Fruit fly (Drosophila melanogaster): ENCODE measurements around the gene Epg5.
A peak's percentile ranks its signal among the peaks of the same experiment; 100 is the strongest.

The Epg5 gene

DNA sequence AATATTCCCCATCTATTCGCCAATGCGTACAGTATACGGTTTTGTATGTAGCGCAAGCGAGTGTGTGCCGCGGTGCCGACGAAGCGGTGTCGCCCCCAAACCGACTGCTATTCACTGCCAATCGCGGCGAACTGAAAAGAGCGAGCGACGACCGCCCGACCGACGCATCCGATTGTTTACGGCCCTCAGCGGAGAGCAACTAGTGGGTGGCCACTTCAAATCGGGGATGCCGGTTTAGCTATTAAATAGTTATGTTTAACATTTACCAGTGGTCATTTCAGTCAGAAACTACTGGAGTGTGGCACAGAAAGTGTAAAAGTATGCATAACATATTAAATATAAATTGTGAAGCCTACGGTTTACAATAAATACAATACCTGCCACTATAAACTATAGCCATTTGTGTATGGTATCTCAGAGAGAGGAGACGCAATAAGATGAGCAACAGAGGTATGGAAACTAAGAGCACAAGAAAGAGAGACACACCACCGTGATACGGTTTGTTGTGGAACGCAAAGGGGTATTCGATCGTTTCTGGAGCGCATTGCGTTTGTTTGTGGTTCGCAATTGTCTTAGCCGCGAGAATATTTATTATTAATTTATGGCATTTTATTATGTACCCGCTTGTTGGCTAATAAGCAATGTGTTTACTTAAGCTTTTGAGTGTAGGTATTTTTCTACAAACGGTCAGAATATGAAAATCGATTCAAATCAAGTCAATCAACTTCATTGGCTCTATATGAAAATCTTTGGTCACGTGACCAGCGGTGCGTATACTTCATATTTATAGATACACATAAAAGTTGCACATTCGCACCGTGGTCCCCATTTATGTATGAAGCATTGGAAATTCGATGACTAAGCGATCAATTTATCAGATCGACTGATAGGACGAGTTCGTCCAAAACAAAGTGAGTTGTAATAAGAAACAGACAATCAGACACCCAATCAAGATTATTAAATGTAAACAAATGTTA lies 18.4 kb downstream of the Epg5 start (continued):
- TF ChIP-seq E2f2 (GFP tag; IDR thresholded peaks at IDR 0.05) (0 out of 2 replicates have a peak, but pooled peaks have one; percentile 7), CG5953 (GFP tag; IDR thresholded peaks at IDR 0.05) (no peak), CG11247 (GFP tag; IDR thresholded peaks at IDR 0.05) (0 out of 2 replicates have a peak, but pooled peaks have one; percentile 15), pita (GFP tag; optimal IDR thresholded peaks at IDR 0.05) (no peak), Dfd (GFP tag; optimal IDR thresholded peaks at IDR 0.05) (no peak), so (GFP tag; IDR thresholded peaks at IDR 0.05) (0 out of 3 replicates have a peak, but pooled peaks have one; percentile 37), sqz (GFP tag; optimal IDR thresholded peaks at IDR 0.05) (no peak), CG10147 (GFP tag; optimal IDR thresholded peaks at IDR 0.05) (peak; percentile 33), br (optimal IDR thresholded peaks at IDR 0.05) (no peak), nerfin-1 (tag; optimal IDR thresholded peaks at IDR 0.05) (no peak), CG8765 (GFP tag; IDR thresholded peaks at IDR 0.05) (no peak), Myb (GFP tag; optimal IDR thresholded peaks at IDR 0.05) (no peak), CG32772 (GFP tag; IDR thresholded peaks at IDR 0.05) (no peak), CG8359 (GFP tag; optimal IDR thresholded peaks at IDR 0.05; ENCODE audit: borderline replicate concordance) (no peak), CG4424 (GFP tag; optimal IDR thresholded peaks at IDR 0.05) (no peak), ssp (GFP tag; IDR thresholded peaks at IDR 0.05) (no peak), NC2β (GFP tag; optimal IDR thresholded peaks at IDR 0.05) (no peak), nau (GFP tag; optimal IDR thresholded peaks at IDR 0.05) (no peak), CG13624 (GFP tag; optimal IDR thresholded peaks at IDR 0.05) (no peak), fd64A (GFP tag; optimal IDR thresholded peaks at IDR 0.05) (no peak), tin (GFP tag; optimal IDR thresholded peaks at IDR 0.05) (no peak), twi (tag; optimal IDR thresholded peaks at IDR 0.05) (no peak), lov (optimal IDR thresholded peaks at IDR 0.05) (no peak), lov (GFP tag; IDR thresholded peaks at IDR 0.05) (no peak), CG8478 (optimal IDR thresholded peaks at IDR 0.05) (no peak), Elba2 (GFP tag; optimal IDR thresholded peaks at IDR 0.05) (no peak), CG4282 (GFP tag; optimal IDR thresholded peaks at IDR 0.05) (no peak), Rfx (GFP tag; IDR thresholded peaks at IDR 0.05) (peak; percentile 44; the same call in 1 of the 2 replicates), CG17385 (GFP tag; optimal IDR thresholded peaks at IDR 0.05) (no peak), wdn (GFP tag; IDR thresholded peaks at IDR 0.05) (0 out of 2 replicates have a peak, but pooled peaks have one; percentile 28), CG2678 (tag; optimal IDR thresholded peaks at IDR 0.05) (peak; percentile 26), dmrt99B (tag; optimal IDR thresholded peaks at IDR 0.05) (no peak), ham (GFP tag; IDR thresholded peaks at IDR 0.05) (no peak), Nf-YC (tag; optimal IDR thresholded peaks at IDR 0.05) (peak; percentile 67), crp (GFP tag; optimal IDR thresholded peaks at IDR 0.05) (no peak), CG1647 (GFP tag; optimal IDR thresholded peaks at IDR 0.05) (no peak), sim (GFP tag; IDR thresholded peaks at IDR 0.05) (no peak), tgo (GFP tag; IDR thresholded peaks at IDR 0.05) (no peak), gem (tag; optimal IDR thresholded peaks at IDR 0.05) (peak; percentile 3), cwo (GFP tag; optimal IDR thresholded peaks at IDR 0.05) (peak; percentile 91), CG15011 (GFP tag; optimal IDR thresholded peaks at IDR 0.05) (peak; percentile 28), CG6683 (GFP tag; optimal IDR thresholded peaks at IDR 0.05) (no peak), fu2 (GFP tag; optimal IDR thresholded peaks at IDR 0.05) (no peak), Tbp (GFP tag; optimal IDR thresholded peaks at IDR 0.05) (no peak), kah (GFP tag; optimal IDR thresholded peaks at IDR 0.05) (peak; percentile 87), BEAF-32 (GFP tag; optimal IDR thresholded peaks at IDR 0.05) (peak; percentile 0), Abd-B (GFP tag; optimal IDR thresholded peaks at IDR 0.05) (no peak), Sox102F (GFP tag; optimal IDR thresholded peaks at IDR 0.05) (no peak)

Measured in whole organism, embryonic.